Fruit fly (Drosophila melanogaster) whole organism, embryonic: Measurements from ENCODE around the gene mRpL20.

Experiments
- Atf-2 ChIP-seq: fragments of 200-800 bp; sonication (Bioruptor generic); optimal IDR thresholded peaks from 2 replicates; lab custom pipeline; 2016; ENCODE audit warnings: missing biosample characterization, missing genetic modification characterization
- Bgb ChIP-seq: fragments of 200-800 bp; sonication (Bioruptor generic); IDR thresholded peaks from 2 replicates; pipeline ENCODE4 v1.3.6; 2022; ENCODE audit warnings: missing biosample characterization, missing genetic modification characterization; ENCODE audit not compliant: partially characterized antibody
- CG10959 ChIP-seq: fragments of 200-800 bp; sonication (Bioruptor generic); IDR thresholded peaks from 2 replicates; pipeline ENCODE4 v1.3.6; 2022; ENCODE audit warnings: missing biosample characterization, missing genetic modification characterization
- CG12155 ChIP-seq: fragments of 200-800 bp; sonication (Bioruptor generic); optimal IDR thresholded peaks from 3 replicates; lab custom pipeline; 2016; ENCODE audit warnings: missing biosample characterization, missing genetic modification characterization
- CG13296 ChIP-seq: fragments of 200-800 bp; sonication (Bioruptor generic); optimal IDR thresholded peaks from 3 replicates; lab custom pipeline; 2018; ENCODE audit warnings: missing biosample characterization, mild to moderate bottlenecking, missing genetic modification characterization
- CG14965 ChIP-seq: fragments of 200-800 bp; sonication (Bioruptor generic); optimal IDR thresholded peaks from 2 replicates; lab custom pipeline; 2016; ENCODE audit warnings: missing biosample characterization, missing genetic modification characterization, borderline replicate concordance
- CG2199 ChIP-seq: fragments of 200-800 bp; sonication (Bioruptor generic); IDR thresholded peaks from 3 replicates; pipeline ENCODE4 v1.3.6; 2022; ENCODE audit warnings: missing biosample characterization, missing genetic modification characterization
- CG4424 ChIP-seq: fragments of 200-800 bp; sonication (Bioruptor generic); optimal IDR thresholded peaks from 3 replicates; lab custom pipeline; 2016; ENCODE audit warnings: missing biosample characterization, missing genetic modification characterization
- CG5245 ChIP-seq: fragments of 200-800 bp; sonication (Bioruptor generic); optimal IDR thresholded peaks from 3 replicates; lab custom pipeline; 2016; ENCODE audit warnings: missing biosample characterization, missing genetic modification characterization
- CG5953 ChIP-seq: fragments of 200-800 bp; sonication (Bioruptor generic); IDR thresholded peaks from 2 replicates; pipeline ENCODE4 v1.3.6; 2022; ENCODE audit warnings: missing biosample characterization, missing genetic modification characterization
- CG8089 ChIP-seq: fragments of 200-800 bp; sonication (Bioruptor generic); optimal IDR thresholded peaks from 3 replicates; lab custom pipeline; 2016; ENCODE audit warnings: missing biosample characterization, missing genetic modification characterization
- CG9215 ChIP-seq: fragments of 200-800 bp; sonication (Bioruptor generic); IDR thresholded peaks from 2 replicates; pipeline ENCODE4 v1.3.6; 2022; ENCODE audit warnings: missing biosample characterization, missing genetic modification characterization
- CG9727 ChIP-seq: fragments of 200-800 bp; sonication (Bioruptor generic); optimal IDR thresholded peaks from 3 replicates; lab custom pipeline; 2017; ENCODE audit warnings: missing biosample characterization, mild to moderate bottlenecking, missing genetic modification characterization
- CHES-1-like ChIP-seq: fragments of 200-800 bp; sonication (Bioruptor generic); optimal IDR thresholded peaks from 2 replicates; lab custom pipeline; 2016; ENCODE audit warnings: missing biosample characterization, missing genetic modification characterization
- Chrac-16 ChIP-seq: fragments of 200-800 bp; sonication (Bioruptor generic); optimal IDR thresholded peaks from 3 replicates; lab custom pipeline; 2016; ENCODE audit warnings: missing biosample characterization, missing genetic modification characterization
- Dbx ChIP-seq: fragments of 200-800 bp; sonication (Bioruptor generic); IDR thresholded peaks from 3 replicates; pipeline ENCODE4 v1.3.6; 2022; ENCODE audit warnings: missing biosample characterization, missing genetic modification characterization
- HHEX ChIP-seq: fragments of 200-800 bp; sonication (Bioruptor generic); optimal IDR thresholded peaks from 3 replicates; lab custom pipeline; 2017; ENCODE audit warnings: missing biosample characterization, mild to moderate bottlenecking, missing genetic modification characterization, missing genetic modification reagents
- Hr39 ChIP-seq: fragments of >200 bp; optimal IDR thresholded peaks from 2 replicates; lab custom pipeline; 2017
- Lhr ChIP-seq: fragments of 200-800 bp; sonication (Bioruptor generic); optimal IDR thresholded peaks from 3 replicates; lab custom pipeline; 2017; ENCODE audit warnings: mild to moderate bottlenecking, missing biosample characterization, missing genetic modification reagents, missing genetic modification characterization
- MESR4 ChIP-seq: fragments of 200-800 bp; sonication (Bioruptor generic); optimal IDR thresholded peaks from 2 replicates; lab custom pipeline; 2018; ENCODE audit warnings: missing biosample characterization, mild to moderate bottlenecking, missing genetic modification characterization, moderate library complexity
- Med ChIP-seq: fragments of 200-800 bp; sonication (Bioruptor generic); peaks from one replicate; lab custom pipeline; 2016; ENCODE audit warnings: missing biosample characterization, missing genetic modification characterization, mild to moderate bottlenecking, inconsistent platforms, moderate library complexity
- Myb ChIP-seq: fragments of 200-800 bp; sonication (Bioruptor generic); optimal IDR thresholded peaks from 2 replicates; lab custom pipeline; 2016; ENCODE audit warnings: missing biosample characterization, missing genetic modification characterization
- Oaz ChIP-seq: fragments of 200-800 bp; sonication (Bioruptor generic); IDR thresholded peaks from 2 replicates; pipeline ENCODE4 v1.3.6; 2022; ENCODE audit warnings: missing biosample characterization, missing genetic modification characterization
- Optix ChIP-seq: fragments of 200-800 bp; sonication (Bioruptor generic); IDR thresholded peaks from 3 replicates; pipeline ENCODE4 v1.3.6; 2022; ENCODE audit warnings: missing biosample characterization, missing genetic modification characterization
- Scr ChIP-seq: fragments of 200-800 bp; sonication (Bioruptor generic); IDR thresholded peaks from 2 replicates; pipeline ENCODE4 v1.3.6; 2022; ENCODE audit warnings: missing biosample characterization, missing genetic modification characterization; ENCODE audit not compliant: partially characterized antibody
- Sry-δ ChIP-seq: fragments of 200-800 bp; sonication (Bioruptor generic); optimal IDR thresholded peaks from 2 replicates; lab custom pipeline; 2016; ENCODE audit warnings: missing biosample characterization, missing genetic modification characterization
- ab ChIP-seq: fragments of 200-800 bp; sonication (Bioruptor generic); optimal IDR thresholded peaks from 2 replicates; lab custom pipeline; 2016; ENCODE audit warnings: missing biosample characterization, missing genetic modification characterization
- abd-A ChIP-seq: fragments of 200-800 bp; sonication (Bioruptor generic); optimal IDR thresholded peaks from 3 replicates; lab custom pipeline; 2019; ENCODE audit warnings: missing biosample characterization, mild to moderate bottlenecking, missing genetic modification characterization, moderate library complexity
- amos ChIP-seq: fragments of 200-800 bp; sonication (Bioruptor generic); IDR thresholded peaks from 2 replicates; pipeline ENCODE4 v1.3.6; 2022; ENCODE audit warnings: missing biosample characterization, missing genetic modification characterization; ENCODE audit not compliant: partially characterized antibody
- bowl ChIP-seq: fragments of 200-800 bp; sonication (Bioruptor generic); IDR thresholded peaks from 2 replicates; pipeline ENCODE4 v1.3.6; 2022; ENCODE audit warnings: missing biosample characterization, missing genetic modification characterization
- caup ChIP-seq: fragments of 200-800 bp; sonication (Bioruptor generic); optimal IDR thresholded peaks from 3 replicates; lab custom pipeline; 2017; ENCODE audit warnings: missing biosample characterization, mild to moderate bottlenecking, missing genetic modification characterization, moderate library complexity; ENCODE audit not compliant: severe bottlenecking
- cg ChIP-seq: fragments of 200-800 bp; sonication (Bioruptor generic); optimal IDR thresholded peaks from 3 replicates; lab custom pipeline; 2019; ENCODE audit warnings: missing biosample characterization, mild to moderate bottlenecking, missing genetic modification characterization, moderate library complexity
- chm ChIP-seq: fragments of 200-800 bp; sonication (Bioruptor generic); IDR thresholded peaks from 2 replicates; pipeline ENCODE4 v1.3.6; 2022; ENCODE audit warnings: missing biosample characterization, missing genetic modification characterization
- crc ChIP-seq: fragments of 200-800 bp; sonication (Bioruptor generic); optimal IDR thresholded peaks from 2 replicates; lab custom pipeline; 2016; ENCODE audit warnings: missing biosample characterization, missing genetic modification characterization
- crol ChIP-seq: fragments of 200-800 bp; sonication (Bioruptor generic); IDR thresholded peaks from 2 replicates; pipeline ENCODE4 v1.3.6; 2022; ENCODE audit warnings: missing biosample characterization, missing genetic modification characterization
- dati ChIP-seq: fragments of 200-800 bp; sonication (Bioruptor generic); IDR thresholded peaks from 2 replicates; pipeline ENCODE4 v1.3.6; 2022; ENCODE audit warnings: missing biosample characterization, missing genetic modification characterization
- gcm ChIP-seq: fragments of 200-800 bp; sonication (Bioruptor generic); optimal IDR thresholded peaks from 2 replicates; lab custom pipeline; 2019; ENCODE audit warnings: missing biosample characterization, mild to moderate bottlenecking, missing genetic modification characterization, moderate library complexity
- ham ChIP-seq: fragments of 200-800 bp; sonication (Bioruptor generic); IDR thresholded peaks from 2 replicates; pipeline ENCODE4 v1.3.6; 2022; ENCODE audit warnings: missing biosample characterization, missing genetic modification characterization
- jigr1 ChIP-seq: fragments of 200-800 bp; sonication (Bioruptor generic); IDR thresholded peaks from 3 replicates; pipeline ENCODE4 v1.3.6; 2022; ENCODE audit warnings: missing biosample characterization, missing genetic modification characterization
- kni ChIP-seq: fragments of 200-800 bp; sonication (Bioruptor generic); optimal IDR thresholded peaks from 3 replicates; lab custom pipeline; 2017; ENCODE audit warnings: mild to moderate bottlenecking, missing biosample characterization, missing genetic modification reagents, missing genetic modification characterization
- lab ChIP-seq: fragments of 200-800 bp; sonication (Bioruptor generic); optimal IDR thresholded peaks from 3 replicates; lab custom pipeline; 2017; ENCODE audit warnings: missing biosample characterization, missing genetic modification characterization, mild to moderate bottlenecking, moderate library complexity, missing genetic modification reagents
- mirr ChIP-seq: fragments of 200-800 bp; sonication (Bioruptor generic); optimal IDR thresholded peaks from 3 replicates; lab custom pipeline; 2018; ENCODE audit warnings: missing biosample characterization, mild to moderate bottlenecking, missing genetic modification characterization
- nmo ChIP-seq: fragments of 200-800 bp; sonication (Bioruptor generic); optimal IDR thresholded peaks from 2 replicates; lab custom pipeline; 2018; ENCODE audit warnings: missing biosample characterization, mild to moderate bottlenecking, missing genetic modification characterization, moderate library complexity
- pfk ChIP-seq: fragments of 200-800 bp; sonication (Bioruptor generic); optimal IDR thresholded peaks from 2 replicates; lab custom pipeline; 2018; ENCODE audit warnings: missing biosample characterization, mild to moderate bottlenecking, missing genetic modification characterization, moderate library complexity
- phol ChIP-seq: fragments of 200-800 bp; sonication (Bioruptor generic); optimal IDR thresholded peaks from 3 replicates; lab custom pipeline; 2018; ENCODE audit warnings: missing biosample characterization, mild to moderate bottlenecking, missing genetic modification characterization, moderate library complexity
- scrt ChIP-seq: fragments of 200-800 bp; sonication (Bioruptor generic); optimal IDR thresholded peaks from 2 replicates; lab custom pipeline; 2018; ENCODE audit warnings: missing biosample characterization, mild to moderate bottlenecking, missing genetic modification characterization, moderate library complexity
- so ChIP-seq: fragments of 200-800 bp; sonication (Bioruptor generic); IDR thresholded peaks from 3 replicates; pipeline ENCODE4 v1.3.6; 2022; ENCODE audit warnings: missing biosample characterization, missing genetic modification characterization
- tna ChIP-seq: fragments of 200-800 bp; sonication (Bioruptor generic); IDR thresholded peaks from 2 replicates; pipeline ENCODE4 v1.3.6; 2022; ENCODE audit warnings: missing biosample characterization, missing genetic modification characterization; ENCODE audit not compliant: partially characterized antibody
- usp ChIP-seq: fragments of >200 bp; optimal IDR thresholded peaks from 2 replicates; lab custom pipeline; 2017; ENCODE audit warnings: missing biosample characterization, missing genetic modification characterization
- yki ChIP-seq: fragments of >200 bp; optimal IDR thresholded peaks from 3 replicates; lab custom pipeline; 2018

Gene mRpL20

dm6 chr3L:13022854-13023560, 5.3 kb upstream of the mRpL20 start, which contains the start of gene RpS12 (continued):
- TF ChIP-seq Optix (GFP tag; lab: Robert Waterston, UW) = peak; percentile 72
- TF ChIP-seq dati (GFP tag; lab: Robert Waterston, UW) = peak; percentile 20; the same call in 1 of the 2 replicates
- peak; percentile 22 for TF ChIP-seq kni (GFP tag; lab: Kevin White, UChicago)
- peak; percentile 55 for TF ChIP-seq Chrac-16 (GFP tag; lab: Kevin White, UChicago)
- TF ChIP-seq lab = peak; percentile 90
- peak; percentile 88 for TF ChIP-seq phol (tag; lab: Kevin White, UChicago)
- peak; percentile 98 for TF ChIP-seq Med
- peak; percentile 62; the same call in 2 of the 3 replicates for TF ChIP-seq so (GFP tag; lab: Robert Waterston, UW)
- TF ChIP-seq caup = peak; percentile 93
- TF ChIP-seq cg (GFP tag; lab: Kevin White, UChicago) = no peak
- TF ChIP-seq CG5245 = peak; percentile 27
- peak; percentile 54; the same call in 1 of the 2 replicates for TF ChIP-seq bowl (GFP tag; lab: Robert Waterston, UW)
- TF ChIP-seq Myb (GFP tag; lab: Kevin White, UChicago) = peak; percentile 45
- peak; percentile 37 for TF ChIP-seq gcm (GFP tag; lab: Kevin White, UChicago)
- peak; percentile 72 for TF ChIP-seq Oaz (GFP tag; lab: Robert Waterston, UW)
- TF ChIP-seq CG8089 = peak; percentile 83
- peak; percentile 55; the same call in 1 of the 2 replicates for TF ChIP-seq CG10959 (GFP tag; lab: Robert Waterston, UW)
- peak; percentile 90 for TF ChIP-seq amos
- peak; percentile 39 for TF ChIP-seq ab (GFP tag; lab: Kevin White, UChicago)
- peak; percentile 87 for TF ChIP-seq CG13296 (GFP tag; lab: Kevin White, UChicago)
- TF ChIP-seq chm (GFP tag; lab: Robert Waterston, UW) = peak; percentile 92
- peak; percentile 82 for TF ChIP-seq CHES-1-like (GFP tag; lab: Kevin White, UChicago)
- TF ChIP-seq crol (GFP tag; lab: Robert Waterston, UW) = no peak
- TF ChIP-seq tna (GFP tag; lab: Robert Waterston, UW) = peak; percentile 63
- no peak for TF ChIP-seq Hr39
- peak; percentile 66 for TF ChIP-seq pfk
- TF ChIP-seq scrt = peak; percentile 72
- TF ChIP-seq usp (GFP tag; lab: Kevin White, UChicago) = no peak
- peak; percentile 54 for TF ChIP-seq Lhr (GFP tag; lab: Kevin White, UChicago)
- TF ChIP-seq mirr (GFP tag; lab: Kevin White, UChicago) = peak; percentile 86
- TF ChIP-seq CG9215 (GFP tag; lab: Robert Waterston, UW) = peak; percentile 60
- peak; percentile 91 for TF ChIP-seq Bgb (GFP tag; lab: Robert Waterston, UW)
- peak; percentile 85 for TF ChIP-seq HHEX (GFP tag; lab: Kevin White, UChicago)
- peak; percentile 97 for TF ChIP-seq Sry-δ (GFP tag; lab: Kevin White, UChicago)
- peak; percentile 66 for TF ChIP-seq crc (GFP tag; lab: Kevin White, UChicago)
- peak; percentile 44 for TF ChIP-seq CG14965 (GFP tag; lab: Kevin White, UChicago)
- peak; percentile 75; the same call in 2 of the 3 replicates for TF ChIP-seq CG2199 (GFP tag; lab: Robert Waterston, UW)
- peak; percentile 77 for TF ChIP-seq CG9727 (GFP tag; lab: Kevin White, UChicago)
- peak; percentile 78 for TF ChIP-seq Scr (GFP tag; lab: Robert Waterston, UW)
- TF ChIP-seq Dbx (GFP tag; lab: Robert Waterston, UW) = peak; percentile 89; the same call in 2 of the 3 replicates
- peak; percentile 56 for TF ChIP-seq nmo (GFP tag; lab: Kevin White, UChicago)
- peak; percentile 17; the same call in 1 of the 2 replicates for TF ChIP-seq ham (GFP tag; lab: Robert Waterston, UW)
- no peak for TF ChIP-seq yki (lab: Kevin White, UChicago)
- TF ChIP-seq CG4424 (GFP tag; lab: Kevin White, UChicago) = peak; percentile 68
- peak; percentile 99 for TF ChIP-seq MESR4 (GFP tag; lab: Kevin White, UChicago)
- no peak for TF ChIP-seq jigr1 (GFP tag; lab: Robert Waterston, UW)
- peak; percentile 30 for TF ChIP-seq CG12155
- peak; percentile 28 for TF ChIP-seq abd-A (tag; lab: Kevin White, UChicago)
- TF ChIP-seq Atf-2 = peak; percentile 65
- peak; percentile 88 for TF ChIP-seq CG5953
